Fruit fly (Drosophila melanogaster) Kc167 (cell line): Measurements from ENCODE around the gene Rab9.

Source experiments
- Myc ChIP-seq: fragments of >200 bp; optimal IDR thresholded peaks from 2 replicates; lab custom pipeline; 2017; ENCODE audit warnings: missing external identifiers
- Sin3A ChIP-seq: fragments of >200 bp; optimal IDR thresholded peaks from 2 replicates; lab custom pipeline; 2018; ENCODE audit warnings: missing external identifiers
- h ChIP-seq: fragments of >200 bp; optimal IDR thresholded peaks from 3 replicates; lab custom pipeline; 2018; ENCODE audit warnings: missing external identifiers
- insv ChIP-seq: fragments of >200 bp; optimal IDR thresholded peaks from 3 replicates; lab custom pipeline; 2018; ENCODE audit warnings: missing external identifiers
- psq ChIP-seq: fragments of >200 bp; optimal IDR thresholded peaks from 2 replicates; lab custom pipeline; 2017; ENCODE audit warnings: missing external identifiers
- ttk ChIP-seq: sonication (Bioruptor generic); optimal IDR thresholded peaks from 2 replicates; lab custom pipeline; 2017; ENCODE audit warnings: missing external identifiers

The Rab9 gene

dm6 chr2L:19440285-19440684, 7.9 kb downstream of the Rab9 start:
- TF ChIP-seq insv (lab: Kevin White, UChicago) (no peak), Myc (lab: Kevin White, UChicago) (no peak), ttk (lab: Kevin White, UChicago) (no peak), Sin3A (no peak), psq (lab: Kevin White, UChicago) (no peak), h (lab: Kevin White, UChicago) (no peak)

- TF ChIP-seq h (lab: Kevin White, UChicago) (no peak), psq (lab: Kevin White, UChicago) (no peak), ttk (lab: Kevin White, UChicago) (no peak)
These were observed 8.4 kb downstream of the Rab9 start for dm6 chr2L:19440732-19441131.

- TF ChIP-seq ttk (lab: Kevin White, UChicago) (no peak), h (lab: Kevin White, UChicago) (no peak), Sin3A (no peak)
These were observed 9.0 kb downstream of the Rab9 start for dm6 chr2L:19441339-19441738.

DNA sequence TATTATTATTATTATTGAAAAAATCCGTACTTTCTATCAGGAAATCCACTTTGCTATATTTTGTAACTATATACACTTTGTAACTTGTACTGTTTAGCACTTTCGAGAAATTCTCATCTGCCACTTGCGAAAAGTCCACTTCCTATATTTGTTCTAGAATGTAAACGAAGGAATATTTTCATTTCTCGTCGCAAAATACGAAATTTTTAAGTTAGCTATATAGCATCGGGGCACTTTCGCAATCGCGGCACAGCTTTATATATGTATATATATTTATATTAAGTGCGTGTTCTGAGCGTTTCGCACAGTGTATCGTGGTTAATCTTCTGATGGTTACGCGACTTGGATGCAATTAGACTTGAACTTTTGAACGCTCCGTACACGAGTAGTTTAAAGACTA, 9.4 kb downstream of the Rab9 start, which contains the start of gene RanGAP:
Gene RanGAP (plus strand): TSS at position 169 of the 400 bp plus-strand sequence.
- no peak for TF ChIP-seq Sin3A
- no peak for TF ChIP-seq h (lab: Kevin White, UChicago)
- no peak for TF ChIP-seq psq (lab: Kevin White, UChicago)
- no peak for TF ChIP-seq insv (lab: Kevin White, UChicago)
- TF ChIP-seq Myc (lab: Kevin White, UChicago) = no peak
- TF ChIP-seq ttk (lab: Kevin White, UChicago) = no peak

dm6 chr2L:19442627-19443026, 10.3 kb downstream of the Rab9 start, which contains the start of gene CG10237:
Gene CG10237, minus strand, starts transcription at chr2L:19442727.
- TF ChIP-seq h (lab: Kevin White, UChicago) (no peak), Myc (lab: Kevin White, UChicago) (no peak), Sin3A (no peak), insv (lab: Kevin White, UChicago) (no peak), psq (lab: Kevin White, UChicago) (no peak)

DNA sequence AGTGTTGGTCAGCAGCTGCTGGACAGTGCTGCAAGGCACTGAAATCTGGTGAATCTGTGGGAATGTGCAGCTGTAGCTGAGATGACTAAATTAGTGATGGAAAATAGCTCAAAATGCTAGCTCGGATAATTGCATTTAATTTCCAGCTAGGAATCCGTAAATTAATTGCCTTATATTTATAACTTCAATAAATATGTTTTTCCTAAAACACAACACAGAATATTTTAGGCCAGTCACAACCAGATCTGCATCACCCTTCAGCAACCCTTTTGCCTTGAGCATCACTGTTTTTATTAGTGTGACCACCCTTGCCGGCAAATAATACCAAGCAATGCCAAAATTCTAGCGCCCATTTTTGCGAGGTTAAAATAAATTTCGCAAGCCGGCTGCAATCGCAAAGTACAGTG, 12.4 kb downstream of the Rab9 start, which contains the start of gene Hs2st:
Gene Hs2st (minus strand): TSS at position 17 of the 407 bp plus-strand sequence.
- TF ChIP-seq insv (lab: Kevin White, UChicago) (no peak), Myc (lab: Kevin White, UChicago) (no peak), psq (lab: Kevin White, UChicago) (no peak), h (lab: Kevin White, UChicago) (no peak), ttk (lab: Kevin White, UChicago) (no peak), Sin3A (no peak)

DNA sequence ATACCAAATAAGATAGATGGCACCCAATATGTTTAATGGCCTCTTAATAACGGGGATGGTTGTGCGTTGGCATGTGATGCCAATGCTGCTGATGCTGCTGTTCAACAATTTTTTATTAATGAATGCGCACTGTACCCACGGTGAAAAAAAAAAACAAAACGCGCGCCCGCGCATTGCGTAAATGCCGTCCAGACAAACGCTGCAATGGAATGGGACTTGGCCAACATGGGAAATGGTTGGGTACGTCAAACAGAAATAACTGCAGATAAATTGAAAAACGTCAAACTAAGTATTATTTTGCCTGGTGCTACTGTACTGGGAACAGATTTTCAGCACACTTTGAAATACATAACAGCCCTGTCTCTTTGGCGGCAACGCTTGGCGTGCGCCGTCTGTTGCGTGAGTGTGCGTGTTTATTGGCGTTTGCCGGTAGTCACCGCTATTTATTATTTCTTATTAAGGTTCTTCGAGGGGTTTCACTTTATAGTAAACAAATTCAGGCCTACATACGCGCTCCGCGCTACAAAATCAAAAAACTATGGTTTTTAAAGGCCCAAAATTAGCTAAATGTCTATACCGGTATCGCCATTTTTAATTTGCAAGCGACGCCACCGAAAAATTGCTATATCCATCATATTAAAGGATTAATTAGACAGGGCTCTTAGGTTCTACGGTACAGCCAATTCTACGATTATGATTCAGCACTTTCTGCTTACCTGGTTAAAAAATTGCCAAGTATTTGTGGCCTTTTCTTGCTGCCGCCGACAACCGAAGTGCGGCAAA, 20.4 kb downstream of the Rab9 start:
- TF ChIP-seq insv (lab: Kevin White, UChicago) (no peak), ttk (lab: Kevin White, UChicago) (no peak), psq (lab: Kevin White, UChicago) (no peak), Myc (lab: Kevin White, UChicago) (no peak), h (lab: Kevin White, UChicago) (no peak), Sin3A (no peak)

- TF ChIP-seq Myc (lab: Kevin White, UChicago) (no peak), h (lab: Kevin White, UChicago) (no peak), ttk (lab: Kevin White, UChicago) (no peak), psq (lab: Kevin White, UChicago) (no peak), insv (lab: Kevin White, UChicago) (no peak), Sin3A (no peak)
These were observed 21.0 kb downstream of the Rab9 start, which contains the start of gene Top2 for dm6 chr2L:19453381-19453780. Gene Top2, minus strand, starts transcription at chr2L:19453490.

DNA sequence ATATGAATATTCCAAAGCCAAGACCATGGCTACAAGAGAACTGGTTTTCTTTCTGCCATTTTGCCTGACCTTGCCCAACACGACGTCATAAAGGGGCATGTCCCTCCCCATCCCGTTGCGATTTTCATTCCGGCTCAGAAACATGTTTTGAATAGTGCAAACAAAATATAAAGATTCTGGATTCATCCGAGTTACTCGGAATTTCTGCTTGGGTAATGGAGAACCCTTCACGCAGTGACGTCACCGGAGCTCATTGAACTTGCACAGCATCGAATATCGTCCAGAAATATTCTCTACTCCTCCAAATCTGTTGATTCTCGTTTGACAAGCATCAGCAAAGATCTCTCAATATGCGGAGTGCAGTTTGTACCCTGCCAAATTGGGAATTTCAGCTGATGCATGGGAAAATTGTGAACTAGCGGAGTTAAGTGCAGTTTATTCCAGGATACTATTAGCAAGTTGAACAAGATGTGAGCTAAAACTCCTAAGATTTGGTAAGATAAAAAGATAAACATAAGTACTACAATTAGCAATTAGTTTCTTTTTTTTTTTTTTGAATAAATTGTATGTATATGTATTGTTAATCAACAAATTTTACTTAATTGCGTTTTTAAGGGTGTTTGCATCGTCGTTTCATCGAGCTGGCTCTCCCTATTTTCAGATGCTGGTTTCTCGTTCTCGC, 21.8 kb downstream of the Rab9 start, which contains the start of gene CG10026:
Gene CG10026 (plus strand): TSS at position 187 of the 682 bp plus-strand sequence.
- no peak for TF ChIP-seq insv (lab: Kevin White, UChicago)
- TF ChIP-seq Myc (lab: Kevin White, UChicago) = no peak
- TF ChIP-seq ttk (lab: Kevin White, UChicago) = no peak
- TF ChIP-seq Sin3A = no peak
- TF ChIP-seq h (lab: Kevin White, UChicago) = no peak
- TF ChIP-seq psq (lab: Kevin White, UChicago) = no peak

dm6 chr2L:19455209-19455608, 22.8 kb downstream of the Rab9 start:
- no peak for TF ChIP-seq psq (lab: Kevin White, UChicago)
- no peak for TF ChIP-seq ttk (lab: Kevin White, UChicago)
- TF ChIP-seq Sin3A = no peak
- TF ChIP-seq insv (lab: Kevin White, UChicago) = no peak
- TF ChIP-seq h (lab: Kevin White, UChicago) = no peak
- no peak for TF ChIP-seq Myc (lab: Kevin White, UChicago)

dm6 chr2L:19455723-19456122, 23.3 kb downstream of the Rab9 start:
- no peak for TF ChIP-seq psq (lab: Kevin White, UChicago)
- TF ChIP-seq ttk (lab: Kevin White, UChicago) = no peak
- TF ChIP-seq Sin3A = no peak
- TF ChIP-seq h (lab: Kevin White, UChicago) = no peak
- TF ChIP-seq Myc (lab: Kevin White, UChicago) = no peak
- TF ChIP-seq insv (lab: Kevin White, UChicago) = no peak
